Worm (Caenorhabditis elegans): ENCODE results near the gene F29A7.8.

The F29A7.8 gene

DNA sequence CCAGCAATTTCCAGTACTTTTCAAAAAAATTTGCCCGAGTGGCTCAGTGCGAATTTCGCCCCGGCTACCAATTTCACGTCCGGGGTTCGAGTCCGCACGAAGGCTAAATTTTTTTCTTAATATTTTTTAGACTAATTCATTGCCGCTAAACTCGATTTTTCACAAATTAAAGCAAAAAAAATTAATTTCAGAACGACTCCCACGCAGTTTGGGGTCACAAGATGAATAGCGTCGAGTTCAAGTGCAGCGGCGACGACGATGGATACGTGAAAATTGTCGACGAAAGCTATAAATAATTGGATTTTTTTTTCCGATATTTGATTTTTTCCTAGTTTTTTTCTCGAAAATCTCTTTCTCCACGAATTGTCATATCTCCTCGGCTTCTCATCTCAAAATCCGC lies 6.6 kb downstream of the F29A7.8 start:
- TF ChIP-seq pqm-1 (tag; optimal IDR thresholded peaks at IDR 0.05) (no peak), lin-38 (GFP tag; IDR thresholded peaks at IDR 0.05) (peak; percentile 73), daf-16 (GFP tag; optimal IDR thresholded peaks at IDR 0.05) (no peak), daf-16 (tag; optimal IDR thresholded peaks at IDR 0.05) (peak; percentile 28)

DNA sequence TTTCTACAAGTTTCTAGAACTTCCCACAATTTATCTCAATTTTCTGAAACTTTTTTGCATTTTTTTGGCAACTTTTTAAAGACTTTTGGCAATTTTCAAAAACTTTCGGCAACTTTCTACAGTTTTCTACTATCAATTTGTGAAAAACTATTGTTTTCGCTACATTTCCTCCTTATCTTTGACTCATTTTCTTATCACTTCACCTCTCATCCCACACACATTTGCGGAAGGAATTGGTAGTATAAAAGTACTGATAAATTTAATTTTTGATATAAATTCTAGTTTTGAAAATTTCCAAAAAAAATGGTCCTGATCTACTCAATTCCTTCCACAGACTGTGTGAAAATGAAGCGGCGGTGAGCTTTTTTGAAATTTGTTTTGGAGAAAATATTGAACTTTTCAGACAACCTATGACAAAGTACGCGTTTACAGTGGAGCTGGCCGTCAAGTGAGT lies 8.2 kb downstream of the F29A7.8 start, which contains the start of gene F29A7.4:
F29A7.4 (plus strand) TSS at position 404 of the 454 bp plus-strand sequence.
- TF ChIP-seq nhr-41 (GFP tag; IDR thresholded peaks at IDR 0.05) (no peak), zip-2 (tag; optimal IDR thresholded peaks at IDR 0.05) (no peak), pqm-1 (tag; optimal IDR thresholded peaks at IDR 0.05) (peak; percentile 18), daf-16 (GFP tag; optimal IDR thresholded peaks at IDR 0.05) (no peak), daf-16 (tag; optimal IDR thresholded peaks at IDR 0.05) (peak; percentile 49), fos-1 (tag; optimal IDR thresholded peaks at IDR 0.05) (no peak), ama-1 (optimal IDR thresholded peaks at IDR 0.05) (no peak), lir-3 (tag; optimal IDR thresholded peaks at IDR 0.05) (no peak), nhr-28 (tag; optimal IDR thresholded peaks at IDR 0.05) (peak; percentile 74)

- TF ChIP-seq lim-7 (GFP tag; IDR thresholded peaks at IDR 0.05) (no peak), hmg-1.1 (GFP tag; IDR thresholded peaks at IDR 0.05) (peak; percentile 55; the same call in 1 of the 2 replicates), ztf-7 (tag; optimal IDR thresholded peaks at IDR 0.05) (no peak), ctbp-1 (GFP tag; IDR thresholded peaks at IDR 0.05) (peak; percentile 60; the same call in 1 of the 2 replicates), tag-97 (GFP tag; IDR thresholded peaks at IDR 0.05) (no peak), unc-62 (GFP tag; optimal IDR thresholded peaks at IDR 0.05 in 1 of 2) (peak in 1 of 2 experiments; percentile 99), unc-62 (tag; optimal IDR thresholded peaks at IDR 0.05) (no peak), hif-1 (tag; optimal IDR thresholded peaks at IDR 0.05) (peak in 1 of 2 experiments; percentile 33), lsy-2 (tag; optimal IDR thresholded peaks at IDR 0.05) (peak in 1 of 2 experiments; percentile 58), aly-2 (tag; optimal IDR thresholded peaks at IDR 0.05) (no peak), hlh-11 (tag; optimal IDR thresholded peaks at IDR 0.05) (peak; percentile 27), lin-13 (GFP tag; optimal IDR thresholded peaks at IDR 0.05) (no peak), T26A8.4 (GFP tag; IDR thresholded peaks at IDR 0.05) (no peak), attf-4 (tag; optimal IDR thresholded peaks at IDR 0.05) (no peak), ceh-82 (tag; optimal IDR thresholded peaks at IDR 0.05) (no peak), dpl-1 (GFP tag; optimal IDR thresholded peaks at IDR 0.05) (peak; percentile 5), egl-27 (tag; optimal IDR thresholded peaks at IDR 0.05) (no peak), nhr-11 (tag; optimal IDR thresholded peaks at IDR 0.05) (peak; percentile 47), mdl-1 (tag; optimal IDR thresholded peaks at IDR 0.05) (peak in 1 of 2 experiments; percentile 14), egl-43 (GFP tag; IDR thresholded peaks at IDR 0.05) (peak; percentile 33; the same call in 1 of the 2 replicates), dmd-6 (GFP tag; IDR thresholded peaks at IDR 0.05) (no peak), fkh-10 (GFP tag; optimal IDR thresholded peaks at IDR 0.05) (peak; percentile 75), F37D6.2 (tag; optimal IDR thresholded peaks at IDR 0.05) (peak; percentile 67), rbr-2 (tag; optimal IDR thresholded peaks at IDR 0.05) (peak; percentile 73), cey-2 (tag; optimal IDR thresholded peaks at IDR 0.05; ENCODE audit: borderline replicate concordance, insufficient read depth) (no peak)
Observed at ce11 chrII:2747956-2748621, 9.8 kb downstream of the F29A7.8 start.

DNA sequence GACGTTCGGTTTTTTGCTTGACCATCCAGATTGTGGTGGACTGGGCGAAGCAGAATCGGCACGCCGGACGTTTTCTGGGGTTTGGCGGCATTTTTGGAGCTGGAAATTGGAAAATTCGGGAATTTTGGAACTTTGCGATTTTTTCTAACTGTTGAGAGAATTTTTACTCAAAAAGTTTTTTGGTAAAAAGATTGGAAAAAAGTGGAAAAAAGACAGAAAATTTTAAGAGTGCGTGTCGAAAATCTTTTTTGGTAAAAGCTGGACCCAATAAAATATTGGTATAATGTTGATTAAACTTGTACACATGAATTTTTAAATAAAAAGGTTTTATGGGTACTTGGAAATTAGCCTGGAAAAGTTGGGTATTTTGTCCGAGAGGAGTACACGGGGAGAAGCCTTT lies 15.6 kb downstream of the F29A7.8 start, which contains the start of gene T05A8.7:
T05A8.7 (minus strand) TSS at position 101 of the 400 bp plus-strand sequence.
- TF ChIP-seq mep-1 (tag; optimal IDR thresholded peaks at IDR 0.05) (no peak), madf-5 (GFP tag; IDR thresholded peaks at IDR 0.05) (no peak), unc-62 (GFP tag; optimal IDR thresholded peaks at IDR 0.05 in 1 of 2) (peak in 1 of 2 experiments; percentile 51), unc-62 (tag; optimal IDR thresholded peaks at IDR 0.05) (no peak), dmd-9 (GFP tag; IDR thresholded peaks at IDR 0.05) (no peak)
